Fruit fly (Drosophila melanogaster) whole organism, embryonic: ENCODE results near the gene CG3008.

Experiments used
- B-H1 ChIP-seq: fragments of 200-800 bp; sonication (Bioruptor generic); IDR thresholded peaks from 3 replicates; pipeline ENCODE4 v1.3.6; 2022; ENCODE audit warnings: missing biosample characterization, missing genetic modification characterization
- B-H2 ChIP-seq: fragments of 200-800 bp; sonication (Bioruptor generic); optimal IDR thresholded peaks from 2 replicates; lab custom pipeline; 2018; ENCODE audit warnings: missing biosample characterization, mild to moderate bottlenecking, missing genetic modification characterization
- CG10366 ChIP-seq: fragments of 200-800 bp; sonication (Bioruptor generic); IDR thresholded peaks from 2 replicates; pipeline ENCODE4 v1.3.6; 2022; ENCODE audit warnings: missing biosample characterization, missing genetic modification characterization
- CG10654 ChIP-seq: fragments of 200-800 bp; sonication (Bioruptor generic); optimal IDR thresholded peaks from 2 replicates; lab custom pipeline; 2016; ENCODE audit warnings: missing biosample characterization, missing genetic modification characterization
- CG11093 ChIP-seq: fragments of 200-800 bp; sonication (Bioruptor generic); IDR thresholded peaks from 3 replicates; pipeline ENCODE4 v1.3.6; 2022; ENCODE audit warnings: missing biosample characterization, missing genetic modification characterization
- CG11695 ChIP-seq: fragments of 200-800 bp; sonication (Bioruptor generic); IDR thresholded peaks from 3 replicates; pipeline ENCODE4 v1.3.6; 2022; ENCODE audit warnings: missing biosample characterization, missing genetic modification characterization
- CG13296 ChIP-seq: fragments of 200-800 bp; sonication (Bioruptor generic); optimal IDR thresholded peaks from 3 replicates; lab custom pipeline; 2018; ENCODE audit warnings: missing biosample characterization, mild to moderate bottlenecking, missing genetic modification characterization
- CG13424 ChIP-seq: fragments of 200-800 bp; sonication (Bioruptor generic); optimal IDR thresholded peaks from 2 replicates; lab custom pipeline; 2019; ENCODE audit warnings: missing biosample characterization, mild to moderate bottlenecking, missing genetic modification characterization, moderate library complexity
- CG13894 ChIP-seq: fragments of 200-800 bp; sonication (Bioruptor generic); optimal IDR thresholded peaks from 3 replicates; lab custom pipeline; 2018; ENCODE audit warnings: missing biosample characterization, mild to moderate bottlenecking, missing genetic modification characterization, moderate library complexity
- CG15514 ChIP-seq: fragments of 200-800 bp; sonication (Bioruptor generic); optimal IDR thresholded peaks from 3 replicates; lab custom pipeline; 2017; ENCODE audit warnings: missing biosample characterization, missing genetic modification characterization, mild to moderate bottlenecking, moderate library complexity, missing genetic modification reagents
- CG17186 ChIP-seq: fragments of 200-800 bp; sonication (Bioruptor generic); optimal IDR thresholded peaks from 3 replicates; lab custom pipeline; 2017; ENCODE audit warnings: missing biosample characterization, missing genetic modification reagents, missing genetic modification characterization
- CG2120 ChIP-seq: fragments of 200-800 bp; sonication (Bioruptor generic); optimal IDR thresholded peaks from 3 replicates; lab custom pipeline; 2016; ENCODE audit warnings: missing biosample characterization, missing genetic modification characterization
- CG32532 ChIP-seq: fragments of 200-800 bp; sonication (Bioruptor generic); IDR thresholded peaks from 2 replicates; pipeline ENCODE4 v1.3.6; 2022; ENCODE audit warnings: missing biosample characterization, missing genetic modification characterization
- CG3281 ChIP-seq: fragments of 200-800 bp; sonication (Bioruptor generic); optimal IDR thresholded peaks from 3 replicates; lab custom pipeline; 2017; ENCODE audit warnings: missing biosample characterization, mild to moderate bottlenecking, missing genetic modification characterization
- CG43689 ChIP-seq: fragments of 200-800 bp; sonication (Bioruptor generic); IDR thresholded peaks from 2 replicates; pipeline ENCODE4 v1.3.6; 2022; ENCODE audit warnings: missing biosample characterization, missing genetic modification characterization
- CG4424 ChIP-seq: fragments of 200-800 bp; sonication (Bioruptor generic); optimal IDR thresholded peaks from 3 replicates; lab custom pipeline; 2016; ENCODE audit warnings: missing biosample characterization, missing genetic modification characterization
- CG4617 ChIP-seq: fragments of 200-800 bp; sonication (Bioruptor generic); optimal IDR thresholded peaks from 3 replicates; lab custom pipeline; 2016; ENCODE audit warnings: missing biosample characterization, missing genetic modification characterization, borderline replicate concordance
- CG4730 ChIP-seq: fragments of 200-800 bp; sonication (Bioruptor generic); IDR thresholded peaks from 2 replicates; pipeline ENCODE4 v1.3.6; 2022; ENCODE audit warnings: missing biosample characterization, missing genetic modification characterization
- CG6272 ChIP-seq: fragments of 200-800 bp; sonication (Bioruptor generic); IDR thresholded peaks from 2 replicates; pipeline ENCODE4 v1.3.6; 2022; ENCODE audit warnings: missing biosample characterization, missing genetic modification characterization
- CG9215 ChIP-seq: fragments of 200-800 bp; sonication (Bioruptor generic); IDR thresholded peaks from 2 replicates; pipeline ENCODE4 v1.3.6; 2022; ENCODE audit warnings: missing biosample characterization, missing genetic modification characterization
- CHES-1-like ChIP-seq: fragments of 200-800 bp; sonication (Bioruptor generic); optimal IDR thresholded peaks from 2 replicates; lab custom pipeline; 2016; ENCODE audit warnings: missing biosample characterization, missing genetic modification characterization
- Camta ChIP-seq: fragments of 200-800 bp; sonication (Bioruptor generic); optimal IDR thresholded peaks from 2 replicates; lab custom pipeline; 2016; ENCODE audit warnings: missing biosample characterization, missing genetic modification characterization
- Drgx ChIP-seq: fragments of 200-800 bp; sonication (Bioruptor generic); IDR thresholded peaks from 2 replicates; pipeline ENCODE4 v1.3.6; 2022; ENCODE audit warnings: missing biosample characterization, missing genetic modification characterization
- Fer1 ChIP-seq: fragments of 200-800 bp; sonication (Bioruptor generic); optimal IDR thresholded peaks from 2 replicates; lab custom pipeline; 2017; ENCODE audit warnings: missing biosample characterization, mild to moderate bottlenecking, missing genetic modification characterization
- Fer3 ChIP-seq: fragments of 200-800 bp; sonication (Bioruptor generic); optimal IDR thresholded peaks from 2 replicates; lab custom pipeline; 2018; ENCODE audit warnings: missing biosample characterization, mild to moderate bottlenecking, missing genetic modification characterization, moderate library complexity
- MBD-R2 ChIP-seq: fragments of 200-800 bp; sonication (Bioruptor generic); IDR thresholded peaks from 2 replicates; pipeline ENCODE4 v1.3.6; 2022; ENCODE audit warnings: missing biosample characterization, missing genetic modification characterization
- Optix ChIP-seq: fragments of 200-800 bp; sonication (Bioruptor generic); IDR thresholded peaks from 3 replicates; pipeline ENCODE4 v1.3.6; 2022; ENCODE audit warnings: missing biosample characterization, missing genetic modification characterization
- Pdp1 ChIP-seq, 2 experiments: fragments of 200-800 bp; sonication (Bioruptor generic); optimal IDR thresholded peaks; 3 replicates each; lab custom pipeline; 2016; ENCODE audit warnings: missing biosample characterization in 2 of 2, missing genetic modification characterization in 2 of 2, mild to moderate bottlenecking in 1 of 2, moderate library complexity in 1 of 2
- Rx ChIP-seq: fragments of 200-800 bp; sonication (Bioruptor generic); IDR thresholded peaks from 2 replicates; pipeline ENCODE4 v1.3.6; 2022; ENCODE audit warnings: missing biosample characterization, missing genetic modification characterization
- Sox102F ChIP-seq: fragments of 200-800 bp; sonication (Bioruptor generic); optimal IDR thresholded peaks from 2 replicates; lab custom pipeline; 2018; ENCODE audit warnings: missing biosample characterization, mild to moderate bottlenecking, missing genetic modification characterization, moderate library complexity
- Xrp1 ChIP-seq: fragments of 200-800 bp; sonication (Bioruptor generic); IDR thresholded peaks from 2 replicates; pipeline ENCODE4 v1.3.6; 2022; ENCODE audit warnings: missing biosample characterization, missing genetic modification characterization
- ash1 ChIP-seq: fragments of 200-800 bp; sonication (Bioruptor generic); optimal IDR thresholded peaks from 2 replicates; lab custom pipeline; 2018; ENCODE audit warnings: missing biosample characterization, mild to moderate bottlenecking, missing genetic modification characterization
- bcd ChIP-seq: fragments of 200-800 bp; sonication (Bioruptor generic); optimal IDR thresholded peaks from 2 replicates; lab custom pipeline; 2017; ENCODE audit warnings: missing biosample characterization, mild to moderate bottlenecking, missing genetic modification characterization
- bsh ChIP-seq, 2 experiments: fragments of 200-800 bp; sonication (Bioruptor generic); optimal IDR thresholded peaks; 2 replicates each; lab custom pipeline; 2017 to 2018; ENCODE audit warnings: mild to moderate bottlenecking in 2 of 2, missing biosample characterization in 2 of 2, missing genetic modification characterization in 2 of 2, moderate library complexity in 1 of 2
- dmrt99B ChIP-seq: fragments of 200-800 bp; sonication (Bioruptor generic); optimal IDR thresholded peaks from 2 replicates; lab custom pipeline; 2018; ENCODE audit warnings: missing biosample characterization, mild to moderate bottlenecking, missing genetic modification characterization, moderate library complexity
- exex ChIP-seq: fragments of 200-800 bp; sonication (Bioruptor generic); optimal IDR thresholded peaks from 4 replicates; lab custom pipeline; 2018; ENCODE audit warnings: missing biosample characterization, mild to moderate bottlenecking, missing genetic modification characterization, moderate library complexity
- gem ChIP-seq: fragments of 200-800 bp; sonication (Bioruptor generic); optimal IDR thresholded peaks from 2 replicates; lab custom pipeline; 2019; ENCODE audit warnings: missing biosample characterization, mild to moderate bottlenecking, missing genetic modification characterization, moderate library complexity
- grau ChIP-seq: fragments of 200-800 bp; optimal IDR thresholded peaks from 3 replicates; lab custom pipeline; 2019; ENCODE audit warnings: missing biosample characterization, mild to moderate bottlenecking, missing genetic modification characterization, moderate library complexity
- grn ChIP-seq: fragments of 200-800 bp; sonication (Bioruptor generic); optimal IDR thresholded peaks from 3 replicates; lab custom pipeline; 2017; ENCODE audit warnings: missing biosample characterization, missing genetic modification characterization
- gt ChIP-seq: fragments of 200-800 bp; sonication (Bioruptor generic); IDR thresholded peaks from 2 replicates; pipeline ENCODE4 v1.3.6; 2022; ENCODE audit warnings: missing biosample characterization, missing genetic modification characterization
- kni ChIP-seq: fragments of 200-800 bp; sonication (Bioruptor generic); optimal IDR thresholded peaks from 3 replicates; lab custom pipeline; 2017; ENCODE audit warnings: mild to moderate bottlenecking, missing biosample characterization, missing genetic modification reagents, missing genetic modification characterization
- lab ChIP-seq: fragments of 200-800 bp; sonication (Bioruptor generic); optimal IDR thresholded peaks from 3 replicates; lab custom pipeline; 2017; ENCODE audit warnings: missing biosample characterization, missing genetic modification characterization, mild to moderate bottlenecking, moderate library complexity, missing genetic modification reagents
- lbe ChIP-seq: fragments of 200-800 bp; sonication (Bioruptor generic); optimal IDR thresholded peaks from 2 replicates; lab custom pipeline; 2016; ENCODE audit warnings: missing biosample characterization, mild to moderate bottlenecking, missing genetic modification characterization
- lmd ChIP-seq: fragments of 200-800 bp; sonication (Bioruptor generic); IDR thresholded peaks from 2 replicates; pipeline ENCODE4 v1.3.6; 2022; ENCODE audit warnings: missing biosample characterization, missing genetic modification characterization
- sens-2 ChIP-seq: fragments of 200-800 bp; sonication (Bioruptor generic); IDR thresholded peaks from 2 replicates; pipeline ENCODE4 v1.3.6; 2022; ENCODE audit warnings: missing biosample characterization, missing genetic modification characterization
- slp2 ChIP-seq: fragments of 200-800 bp; sonication (Bioruptor generic); optimal IDR thresholded peaks from 2 replicates; lab custom pipeline; 2016; ENCODE audit warnings: missing biosample characterization, missing genetic modification characterization
- sr ChIP-seq: fragments of 200-800 bp; sonication (Bioruptor generic); IDR thresholded peaks from 3 replicates; pipeline ENCODE4 v1.3.6; 2022; ENCODE audit warnings: missing biosample characterization, missing genetic modification characterization
- stc ChIP-seq: fragments of 200-800 bp; sonication (Bioruptor generic); IDR thresholded peaks from 2 replicates; pipeline ENCODE4 v1.3.6; 2022; ENCODE audit warnings: missing biosample characterization, missing genetic modification characterization
- vfl ChIP-seq: fragments of 200-800 bp; sonication (Bioruptor generic); optimal IDR thresholded peaks from 2 replicates; lab custom pipeline; 2016; ENCODE audit warnings: missing biosample characterization, missing genetic modification characterization
- zf30C ChIP-seq: fragments of 200-800 bp; sonication (Bioruptor generic); optimal IDR thresholded peaks from 3 replicates; lab custom pipeline; 2018; ENCODE audit warnings: missing biosample characterization, mild to moderate bottlenecking, missing genetic modification characterization

Gene CG3008

DNA sequence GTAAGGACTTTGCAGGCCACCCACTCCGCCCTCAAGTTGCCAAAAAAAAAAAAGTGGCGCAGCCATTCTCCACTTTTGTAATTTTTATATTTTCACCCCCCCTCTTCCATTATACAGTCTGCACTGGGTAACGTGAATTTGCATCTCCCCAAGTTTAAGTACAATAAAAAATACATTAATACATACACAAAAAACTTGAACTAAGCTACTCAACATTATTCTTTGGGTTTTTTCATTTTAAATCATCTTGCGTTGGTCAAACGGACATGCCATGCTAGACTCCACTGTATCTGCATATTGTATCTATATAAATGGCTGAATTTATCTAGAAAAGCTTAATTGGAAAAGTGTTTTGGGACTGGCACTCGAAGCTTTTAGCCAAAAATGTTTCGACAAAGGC lies 21.6 kb upstream of the CG3008 start (continued):
- TF ChIP-seq CG11093 (GFP tag; lab: Robert Waterston, UW) (peak; percentile 36; the same call in 1 of the 3 replicates), MBD-R2 (GFP tag; lab: Robert Waterston, UW) (peak; percentile 33; the same call in 1 of the 2 replicates), kni (GFP tag; lab: Kevin White, UChicago) (no peak), bsh (GFP tag; optimal IDR thresholded peaks at IDR 0.05; lab: Kevin White, UChicago) (peak in 1 of 2 experiments; percentile 12), CG32532 (GFP tag; lab: Robert Waterston, UW) (peak; percentile 74), zf30C (GFP tag; lab: Kevin White, UChicago) (no peak), stc (GFP tag; lab: Robert Waterston, UW) (0 out of 2 replicates have a peak, but pooled peaks have one; percentile 27), Xrp1 (GFP tag; lab: Robert Waterston, UW) (peak; percentile 66), CHES-1-like (no peak), B-H2 (GFP tag; lab: Kevin White, UChicago) (no peak), CG13894 (tag; lab: Kevin White, UChicago) (peak; percentile 37), CG4730 (GFP tag; lab: Robert Waterston, UW) (0 out of 2 replicates have a peak, but pooled peaks have one; percentile 23), Optix (GFP tag; lab: Robert Waterston, UW) (peak; percentile 31; the same call in 1 of the 3 replicates), exex (tag; lab: Kevin White, UChicago) (no peak), bcd (GFP tag; lab: Kevin White, UChicago) (peak; percentile 11), CG6272 (GFP tag; lab: Robert Waterston, UW) (peak; percentile 50; the same call in 1 of the 2 replicates), Rx (peak; percentile 57; the same call in 1 of the 2 replicates), CG43689 (GFP tag; lab: Robert Waterston, UW) (no peak), B-H1 (GFP tag; lab: Robert Waterston, UW) (peak; percentile 41; the same call in 2 of the 3 replicates), CG4617 (GFP tag; lab: Kevin White, UChicago) (no peak), Fer3 (tag; lab: Kevin White, UChicago) (peak; percentile 63), slp2 (GFP tag; lab: Kevin White, UChicago) (no peak), Sox102F (GFP tag; lab: Kevin White, UChicago) (peak; percentile 15), gt (no peak), lab (GFP tag; lab: Kevin White, UChicago) (peak; percentile 76), Drgx (GFP tag; lab: Robert Waterston, UW) (peak; percentile 38; the same call in 1 of the 2 replicates), CG17186 (GFP tag; lab: Kevin White, UChicago) (no peak), CG10654 (peak; percentile 4), lbe (no peak), Camta (GFP tag; lab: Kevin White, UChicago) (peak; percentile 1), grau (peak; percentile 60), CG11695 (GFP tag; lab: Robert Waterston, UW) (0 out of 3 replicates have a peak, but pooled peaks have one; percentile 27), CG3281 (peak; percentile 52), CG13424 (tag; lab: Kevin White, UChicago) (peak; percentile 19), CG9215 (GFP tag; lab: Robert Waterston, UW) (no peak), ash1 (no peak), sens-2 (GFP tag; lab: Robert Waterston, UW) (no peak), Pdp1 (GFP tag; optimal IDR thresholded peaks at IDR 0.05; lab: Kevin White, UChicago) (no peak), CG13296 (GFP tag; lab: Kevin White, UChicago) (peak; percentile 39), grn (GFP tag; lab: Kevin White, UChicago) (no peak), CG4424 (GFP tag; lab: Kevin White, UChicago) (peak; percentile 22), CG15514 (GFP tag; lab: Kevin White, UChicago) (peak; percentile 36), vfl (GFP tag; lab: Kevin White, UChicago) (no peak), gem (tag; lab: Kevin White, UChicago) (peak; percentile 47), Fer1 (GFP tag; lab: Kevin White, UChicago) (peak; percentile 64), dmrt99B (peak; percentile 65), lmd (GFP tag; lab: Robert Waterston, UW) (peak; percentile 23; the same call in 1 of the 2 replicates), CG2120 (GFP tag; lab: Kevin White, UChicago) (peak; percentile 37), CG10366 (GFP tag; lab: Robert Waterston, UW) (peak; percentile 16; the same call in 1 of the 2 replicates), sr (GFP tag; lab: Robert Waterston, UW) (no peak)
